Worm (Caenorhabditis elegans): ENCODE results near the gene fbxa-36.

- no peak for TF ChIP-seq nhr-76 (tag; optimal IDR thresholded peaks at IDR 0.05)
- TF ChIP-seq aly-2 (tag; optimal IDR thresholded peaks at IDR 0.05) = no peak
These were observed 3.9 kb downstream of the fbxa-36 start for ce11 chrIII:1289139-1289538.

Data from whole organism, L3 larva.